Fruit fly (Drosophila melanogaster) whole organism, embryonic: ENCODE measurements around the gene CG17177.

Experiments used
- Blimp-1 ChIP-seq: fragments of 200-800 bp; sonication (Bioruptor generic); optimal IDR thresholded peaks from 3 replicates; lab custom pipeline; 2018; ENCODE audit warnings: missing biosample characterization, missing genetic modification characterization, mild to moderate bottlenecking, moderate library complexity, missing genetic modification reagents
- CG10431 ChIP-seq: fragments of 200-800 bp; sonication (Bioruptor generic); optimal IDR thresholded peaks from 3 replicates; lab custom pipeline; 2018; ENCODE audit warnings: missing biosample characterization, mild to moderate bottlenecking, missing genetic modification characterization
- CG14441 ChIP-seq: fragments of 200-800 bp; sonication (Bioruptor generic); IDR thresholded peaks from 2 replicates; pipeline ENCODE4 v1.3.6; 2022; ENCODE audit warnings: missing biosample characterization, missing genetic modification characterization
- CG16779 ChIP-seq: fragments of 200-800 bp; sonication (Bioruptor generic); IDR thresholded peaks from 2 replicates; pipeline ENCODE4 v1.3.6; 2022; ENCODE audit warnings: missing biosample characterization, missing genetic modification characterization
- CG17328 ChIP-seq: fragments of 200-800 bp; sonication (Bioruptor generic); IDR thresholded peaks from 2 replicates; pipeline ENCODE4 v1.3.6; 2022; ENCODE audit warnings: missing biosample characterization, missing genetic modification characterization
- CG17385 ChIP-seq: fragments of 200-800 bp; sonication (Bioruptor generic); optimal IDR thresholded peaks from 3 replicates; lab custom pipeline; 2018; ENCODE audit warnings: missing biosample characterization, mild to moderate bottlenecking, missing genetic modification characterization
- Eip74EF ChIP-seq, 2 experiments: fragments of 200-800 bp in 1 of 2; fragments of >200 bp in 1 of 2; sonication (Bioruptor generic) in 1 of 2; optimal IDR thresholded peaks; 2 replicates each; lab custom pipeline; 2017 to 2019; ENCODE audit warnings: missing biosample characterization in 2 of 2, missing genetic modification characterization in 2 of 2, mild to moderate bottlenecking in 1 of 2, moderate library complexity in 1 of 2
- Hsf ChIP-seq: fragments of 200-800 bp; sonication (Bioruptor generic); optimal IDR thresholded peaks from 3 replicates; lab custom pipeline; 2016; ENCODE audit warnings: missing biosample characterization, missing genetic modification characterization
- cato ChIP-seq: fragments of 200-800 bp; sonication (Bioruptor generic); optimal IDR thresholded peaks from 2 replicates; lab custom pipeline; 2016; ENCODE audit warnings: missing biosample characterization, missing genetic modification characterization, borderline replicate concordance
- psq ChIP-seq: fragments of 200-800 bp; sonication (Bioruptor generic); optimal IDR thresholded peaks from 2 replicates; lab custom pipeline; 2017; ENCODE audit warnings: missing biosample characterization, missing genetic modification characterization
- sc ChIP-seq, 3 experiments: fragments of >200 bp in 2 of 3; fragments of 200-800 bp in 1 of 3; sonication (Bioruptor generic) in 1 of 3; optimal IDR thresholded peaks; 2 replicates in 2 of 3; 3 replicates in 1 of 3; lab custom pipeline; 2017; ENCODE audit warnings: mild to moderate bottlenecking in 1 of 3, missing biosample characterization in 1 of 3, missing genetic modification characterization in 1 of 3, missing genetic modification reagents in 1 of 3
- ttk ChIP-seq: fragments of 200-800 bp; sonication (Bioruptor generic); IDR thresholded peaks from 2 replicates; pipeline ENCODE4 v2.1.2; 2022; ENCODE audit warnings: missing biosample characterization, missing genetic modification characterization
- vfl ChIP-seq: fragments of 200-800 bp; sonication (Bioruptor generic); optimal IDR thresholded peaks from 2 replicates; lab custom pipeline; 2016; ENCODE audit warnings: missing biosample characterization, missing genetic modification characterization

DNA sequence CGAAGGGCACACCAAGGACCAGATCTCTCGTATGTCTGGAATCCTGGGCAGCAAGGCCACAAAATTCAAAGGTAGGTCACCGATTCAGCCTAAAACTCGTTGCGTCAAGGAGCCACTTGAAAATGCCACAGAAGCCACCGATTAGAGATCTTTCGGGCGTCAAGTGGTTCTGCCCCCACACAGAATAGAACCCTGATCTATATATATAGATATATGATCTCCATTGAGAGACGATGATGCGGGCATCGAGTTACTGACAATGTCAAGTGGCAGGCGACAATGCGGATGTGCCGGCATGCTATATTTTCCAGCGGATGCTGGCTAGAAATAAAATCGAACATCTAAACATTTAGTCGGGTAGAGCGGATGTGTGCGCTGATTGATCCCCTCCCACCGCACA is 37.1 kb downstream of the CG17177 start:
- no peak for TF ChIP-seq CG14441 (GFP tag; lab: Robert Waterston, UW)
- no peak for TF ChIP-seq CG17385 (GFP tag; lab: Kevin White, UChicago)
- no peak for TF ChIP-seq sc (optimal IDR thresholded peaks at IDR 0.05; lab: Kevin White, UChicago)
- no peak for TF ChIP-seq sc (GFP tag; optimal IDR thresholded peaks at IDR 0.05; lab: Kevin White, UChicago)
- no peak for TF ChIP-seq Blimp-1 (GFP tag; lab: Kevin White, UChicago)
- no peak for TF ChIP-seq cato
- TF ChIP-seq vfl (GFP tag; lab: Kevin White, UChicago): no peak
- no peak for TF ChIP-seq CG17328 (GFP tag; lab: Robert Waterston, UW)
- no peak for TF ChIP-seq psq (GFP tag; lab: Kevin White, UChicago)
- TF ChIP-seq CG10431 (GFP tag; lab: Kevin White, UChicago): no peak
- TF ChIP-seq ttk (GFP tag; lab: Robert Waterston, UW): no peak
- TF ChIP-seq Hsf (GFP tag; lab: Kevin White, UChicago): no peak
- TF ChIP-seq Eip74EF (GFP tag; optimal IDR thresholded peaks at IDR 0.05; lab: Kevin White, UChicago): no peak
- TF ChIP-seq CG16779 (GFP tag; lab: Robert Waterston, UW): no peak
